Fruit fly (Drosophila melanogaster) whole organism, embryonic: ENCODE results near the gene Ser.
A peak's percentile ranks its signal among the peaks of the same experiment; 100 is the strongest.

Experiments
- Atf-2 ChIP-seq: fragments of 200-800 bp; sonication (Bioruptor generic); optimal IDR thresholded peaks from 2 replicates; lab custom pipeline; 2016; ENCODE audit warnings: missing biosample characterization, missing genetic modification characterization
- CG10267 ChIP-seq: fragments of 200-800 bp; sonication (Bioruptor generic); optimal IDR thresholded peaks from 2 replicates; lab custom pipeline; 2018; ENCODE audit warnings: missing biosample characterization, mild to moderate bottlenecking, missing genetic modification characterization, moderate library complexity
- CG10431 ChIP-seq: fragments of 200-800 bp; sonication (Bioruptor generic); optimal IDR thresholded peaks from 3 replicates; lab custom pipeline; 2018; ENCODE audit warnings: missing biosample characterization, mild to moderate bottlenecking, missing genetic modification characterization
- CG11093 ChIP-seq: fragments of 200-800 bp; sonication (Bioruptor generic); IDR thresholded peaks from 3 replicates; pipeline ENCODE4 v1.3.6; 2022; ENCODE audit warnings: missing biosample characterization, missing genetic modification characterization
- CG12071 ChIP-seq: fragments of 200-800 bp; sonication (Bioruptor generic); optimal IDR thresholded peaks from 3 replicates; lab custom pipeline; 2018; ENCODE audit warnings: missing biosample characterization, mild to moderate bottlenecking, missing genetic modification characterization
- CG13287 ChIP-seq: fragments of 200-800 bp; sonication (Bioruptor generic); IDR thresholded peaks from 2 replicates; pipeline ENCODE4 v1.3.6; 2022; ENCODE audit warnings: missing biosample characterization, missing genetic modification characterization; ENCODE audit not compliant: partially characterized antibody
- CG13775 ChIP-seq: fragments of 200-800 bp; sonication (Bioruptor generic); optimal IDR thresholded peaks from 3 replicates; lab custom pipeline; 2017; ENCODE audit warnings: missing biosample characterization, mild to moderate bottlenecking, missing genetic modification characterization
- CG16815 ChIP-seq: fragments of 200-800 bp; sonication (Bioruptor generic); optimal IDR thresholded peaks from 3 replicates; lab custom pipeline; 2017; ENCODE audit warnings: missing biosample characterization, mild to moderate bottlenecking, missing genetic modification characterization
- CG1792 ChIP-seq: fragments of 200-800 bp; sonication (Bioruptor generic); optimal IDR thresholded peaks from 2 replicates; lab custom pipeline; 2016; ENCODE audit warnings: missing biosample characterization, missing genetic modification characterization
- CG18476 ChIP-seq: fragments of 200-800 bp; sonication (Bioruptor generic); optimal IDR thresholded peaks from 2 replicates; lab custom pipeline; 2016; ENCODE audit warnings: missing biosample characterization, mild to moderate bottlenecking, missing genetic modification characterization
- CG18599 ChIP-seq: fragments of 200-800 bp; sonication (Bioruptor generic); optimal IDR thresholded peaks from 3 replicates; lab custom pipeline; 2017; ENCODE audit warnings: missing biosample characterization, missing genetic modification characterization, mild to moderate bottlenecking, moderate library complexity, missing genetic modification reagents
- CG2712 ChIP-seq: fragments of 200-800 bp; optimal IDR thresholded peaks from 3 replicates; lab custom pipeline; 2019; ENCODE audit warnings: missing biosample characterization, mild to moderate bottlenecking, missing genetic modification characterization, moderate library complexity
- CG30403 ChIP-seq: fragments of 200-800 bp; sonication (Bioruptor generic); optimal IDR thresholded peaks from 3 replicates; lab custom pipeline; 2016; ENCODE audit warnings: missing biosample characterization, missing genetic modification characterization
- CG30431 ChIP-seq: fragments of 200-800 bp; sonication (Bioruptor generic); optimal IDR thresholded peaks from 2 replicates; lab custom pipeline; 2017; ENCODE audit warnings: missing biosample characterization, missing genetic modification characterization
- CG31365 ChIP-seq: fragments of 200-800 bp; sonication (Bioruptor generic); optimal IDR thresholded peaks from 2 replicates; lab custom pipeline; 2018; ENCODE audit warnings: missing biosample characterization, mild to moderate bottlenecking, missing genetic modification characterization
- CG32772 ChIP-seq: fragments of 200-800 bp; sonication (Bioruptor generic); IDR thresholded peaks from 2 replicates; pipeline ENCODE4 v1.3.6; 2022; ENCODE audit warnings: missing biosample characterization, missing genetic modification characterization
- CG4617 ChIP-seq: fragments of 200-800 bp; sonication (Bioruptor generic); optimal IDR thresholded peaks from 3 replicates; lab custom pipeline; 2016; ENCODE audit warnings: missing biosample characterization, missing genetic modification characterization, borderline replicate concordance
- CG6272 ChIP-seq: fragments of 200-800 bp; sonication (Bioruptor generic); IDR thresholded peaks from 2 replicates; pipeline ENCODE4 v1.3.6; 2022; ENCODE audit warnings: missing biosample characterization, missing genetic modification characterization
- CG6683 ChIP-seq: fragments of 200-800 bp; sonication (Bioruptor generic); optimal IDR thresholded peaks from 2 replicates; lab custom pipeline; 2017; ENCODE audit warnings: missing biosample characterization, mild to moderate bottlenecking, missing genetic modification characterization, missing genetic modification reagents
- CG7928 ChIP-seq: fragments of 200-800 bp; sonication (Bioruptor generic); optimal IDR thresholded peaks from 2 replicates; lab custom pipeline; 2017; ENCODE audit warnings: missing biosample characterization, mild to moderate bottlenecking, missing genetic modification characterization
- CG7987 ChIP-seq: fragments of 200-800 bp; sonication (Bioruptor generic); optimal IDR thresholded peaks from 2 replicates; lab custom pipeline; 2018; ENCODE audit warnings: missing biosample characterization, mild to moderate bottlenecking, missing genetic modification characterization, moderate library complexity
- CG8089 ChIP-seq: fragments of 200-800 bp; sonication (Bioruptor generic); optimal IDR thresholded peaks from 3 replicates; lab custom pipeline; 2016; ENCODE audit warnings: missing biosample characterization, missing genetic modification characterization
- CG8290 ChIP-seq, 3 experiments: fragments of 200-800 bp; sonication (Bioruptor generic); optimal IDR thresholded peaks; 2 replicates each; lab custom pipeline; 2016 to 2019; ENCODE audit warnings: missing biosample characterization in 3 of 3, missing genetic modification characterization in 3 of 3, mild to moderate bottlenecking in 2 of 3, moderate library complexity in 1 of 3
- CG9609 ChIP-seq: fragments of 200-800 bp; sonication (Bioruptor generic); optimal IDR thresholded peaks from 3 replicates; lab custom pipeline; 2016; ENCODE audit warnings: missing biosample characterization, missing genetic modification characterization
- D ChIP-seq, 2 experiments: fragments of 200-800 bp in 1 of 2; fragments of >200 bp in 1 of 2; sonication (Bioruptor generic) in 1 of 2; optimal IDR thresholded peaks; 2 replicates in 1 of 2; 3 replicates in 1 of 2; lab custom pipeline; 2017; ENCODE audit warnings: mild to moderate bottlenecking in 1 of 2, missing biosample characterization in 1 of 2, missing genetic modification characterization in 1 of 2, missing genetic modification reagents in 1 of 2
- Dref ChIP-seq: fragments of 200-800 bp; sonication (Bioruptor generic); IDR thresholded peaks from 2 replicates; pipeline ENCODE4 v1.3.6; 2022; ENCODE audit warnings: missing biosample characterization, missing genetic modification characterization
- HmgD ChIP-seq: fragments of 200-800 bp; sonication (Bioruptor generic); optimal IDR thresholded peaks from 3 replicates; lab custom pipeline; 2016; ENCODE audit warnings: missing biosample characterization, missing genetic modification characterization
- Lhr ChIP-seq: fragments of 200-800 bp; sonication (Bioruptor generic); optimal IDR thresholded peaks from 3 replicates; lab custom pipeline; 2017; ENCODE audit warnings: mild to moderate bottlenecking, missing biosample characterization, missing genetic modification reagents, missing genetic modification characterization
- NC2α ChIP-seq: fragments of 200-800 bp; sonication (Bioruptor generic); optimal IDR thresholded peaks from 2 replicates; lab custom pipeline; 2016; ENCODE audit warnings: missing biosample characterization, missing genetic modification characterization
- Nf-YA ChIP-seq: fragments of 200-800 bp; sonication (Bioruptor generic); IDR thresholded peaks from 2 replicates; pipeline ENCODE4 v1.3.6; 2022; ENCODE audit warnings: missing biosample characterization, missing genetic modification characterization
- Pdp1 ChIP-seq, 2 experiments: fragments of 200-800 bp; sonication (Bioruptor generic); optimal IDR thresholded peaks; 3 replicates each; lab custom pipeline; 2016; ENCODE audit warnings: missing biosample characterization in 2 of 2, missing genetic modification characterization in 2 of 2, mild to moderate bottlenecking in 1 of 2, moderate library complexity in 1 of 2
- Scr ChIP-seq: fragments of 200-800 bp; sonication (Bioruptor generic); IDR thresholded peaks from 2 replicates; pipeline ENCODE4 v1.3.6; 2022; ENCODE audit warnings: missing biosample characterization, missing genetic modification characterization; ENCODE audit not compliant: partially characterized antibody
- Side ChIP-seq: fragments of 200-800 bp; sonication (Bioruptor generic); optimal IDR thresholded peaks from 2 replicates; lab custom pipeline; 2016; ENCODE audit warnings: missing biosample characterization, missing genetic modification characterization
- Sox102F ChIP-seq: fragments of 200-800 bp; sonication (Bioruptor generic); optimal IDR thresholded peaks from 2 replicates; lab custom pipeline; 2018; ENCODE audit warnings: missing biosample characterization, mild to moderate bottlenecking, missing genetic modification characterization, moderate library complexity
- Sry-δ ChIP-seq: fragments of 200-800 bp; sonication (Bioruptor generic); optimal IDR thresholded peaks from 2 replicates; lab custom pipeline; 2016; ENCODE audit warnings: missing biosample characterization, missing genetic modification characterization
- Trl ChIP-seq, 3 experiments: fragments of >200 bp in 2 of 3; fragments of 200-800 bp in 1 of 3; sonication (Bioruptor generic) in 1 of 3; optimal IDR thresholded peaks; 2 replicates in 1 of 3; 3 replicates in 2 of 3; lab custom pipeline; 2016 to 2017; ENCODE audit warnings: missing biosample characterization in 1 of 3, missing genetic modification characterization in 1 of 3
- cato ChIP-seq: fragments of 200-800 bp; sonication (Bioruptor generic); optimal IDR thresholded peaks from 2 replicates; lab custom pipeline; 2016; ENCODE audit warnings: missing biosample characterization, missing genetic modification characterization, borderline replicate concordance
- dimm ChIP-seq: fragments of 200-800 bp; sonication (Bioruptor generic); IDR thresholded peaks from 2 replicates; pipeline ENCODE4 v1.3.6; 2022; ENCODE audit warnings: missing biosample characterization, missing genetic modification characterization
- pfk ChIP-seq: fragments of 200-800 bp; sonication (Bioruptor generic); optimal IDR thresholded peaks from 2 replicates; lab custom pipeline; 2018; ENCODE audit warnings: missing biosample characterization, mild to moderate bottlenecking, missing genetic modification characterization, moderate library complexity
- scrt ChIP-seq: fragments of 200-800 bp; sonication (Bioruptor generic); optimal IDR thresholded peaks from 2 replicates; lab custom pipeline; 2018; ENCODE audit warnings: missing biosample characterization, mild to moderate bottlenecking, missing genetic modification characterization, moderate library complexity
- slp2 ChIP-seq: fragments of 200-800 bp; sonication (Bioruptor generic); optimal IDR thresholded peaks from 2 replicates; lab custom pipeline; 2016; ENCODE audit warnings: missing biosample characterization, missing genetic modification characterization
- sna ChIP-seq: fragments of 200-800 bp; sonication (Bioruptor generic); IDR thresholded peaks from 2 replicates; pipeline ENCODE4 v1.3.6; 2022; ENCODE audit warnings: missing biosample characterization, missing genetic modification characterization; ENCODE audit not compliant: partially characterized antibody
- sqz ChIP-seq: fragments of 200-800 bp; sonication (Bioruptor generic); optimal IDR thresholded peaks from 3 replicates; lab custom pipeline; 2018; ENCODE audit warnings: missing biosample characterization, mild to moderate bottlenecking, missing genetic modification characterization
- toy ChIP-seq: fragments of 200-800 bp; sonication (Bioruptor generic); IDR thresholded peaks from 2 replicates; pipeline ENCODE4 v1.3.6; 2022; ENCODE audit warnings: missing biosample characterization, missing genetic modification characterization
- wdn ChIP-seq: fragments of 200-800 bp; sonication (Bioruptor generic); IDR thresholded peaks from 2 replicates; pipeline ENCODE4 v1.3.6; 2022; ENCODE audit warnings: missing biosample characterization, missing genetic modification characterization
- wek ChIP-seq: fragments of 200-800 bp; sonication (Bioruptor generic); optimal IDR thresholded peaks from 3 replicates; lab custom pipeline; 2018; ENCODE audit warnings: missing biosample characterization, mild to moderate bottlenecking, missing genetic modification characterization, moderate library complexity

Gene Ser

DNA sequence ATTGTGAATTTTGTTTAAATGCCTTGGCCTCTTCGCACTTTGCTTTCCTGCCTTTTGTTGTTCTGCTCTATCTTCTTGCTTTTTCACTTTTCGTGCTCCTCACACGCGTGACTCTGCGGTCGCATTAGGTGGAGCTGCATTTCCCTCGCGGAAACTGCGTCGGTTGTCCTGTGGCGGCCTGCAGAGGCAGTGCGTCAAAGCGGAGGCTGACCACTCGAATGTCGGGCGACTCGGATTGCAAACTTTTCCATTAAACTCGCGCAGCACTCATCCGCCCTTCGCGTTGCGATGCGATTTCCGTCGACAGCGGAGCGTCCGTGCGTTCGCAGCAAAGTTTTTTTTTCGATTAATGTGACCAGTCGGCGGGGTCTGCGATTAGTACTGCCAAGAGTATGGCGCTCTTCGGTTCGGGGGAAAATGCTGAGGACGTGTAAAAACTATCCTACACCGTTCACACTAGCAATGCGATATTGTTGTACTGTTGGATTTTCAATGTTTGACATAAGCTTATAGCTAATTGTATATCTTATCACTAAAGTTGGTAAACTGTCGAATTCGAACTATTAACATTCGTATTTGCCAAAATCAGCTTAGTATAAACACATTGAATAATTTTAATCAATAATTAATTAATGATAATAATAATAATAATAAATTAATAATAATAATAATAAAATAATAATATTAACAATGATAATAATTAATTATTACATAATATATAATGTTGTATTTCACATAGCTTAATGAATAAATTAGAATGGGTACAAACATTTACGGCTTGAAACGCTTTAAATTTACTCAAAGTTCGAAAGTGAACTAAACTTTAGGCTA, 43.2 kb downstream of the Ser start, which contains the start of gene CG6051 (continued):
- TF ChIP-seq NC2α (GFP tag; lab: Kevin White, UChicago) = no peak
- peak; percentile 43 for TF ChIP-seq CG7987
- no peak for TF ChIP-seq wdn
- no peak for TF ChIP-seq dimm
- peak; percentile 21; the same call in 1 of the 3 replicates for TF ChIP-seq CG11093
- peak; percentile 55 for TF ChIP-seq CG12071 (GFP tag; lab: Kevin White, UChicago)
- TF ChIP-seq Scr (GFP tag; lab: Robert Waterston, UW) = no peak
- peak; percentile 58 for TF ChIP-seq CG10431 (GFP tag; lab: Kevin White, UChicago)
- TF ChIP-seq CG4617 (GFP tag; lab: Kevin White, UChicago) = peak; percentile 33
- TF ChIP-seq cato = peak; percentile 3
- TF ChIP-seq scrt (GFP tag; lab: Kevin White, UChicago) = peak; percentile 5
- TF ChIP-seq toy = no peak
- TF ChIP-seq CG18599 (GFP tag; lab: Kevin White, UChicago) = peak; percentile 68
- TF ChIP-seq Dref (GFP tag; lab: Robert Waterston, UW) = no peak
- TF ChIP-seq CG2712 (tag; lab: Kevin White, UChicago) = peak; percentile 73
- peak; percentile 81 for TF ChIP-seq D (optimal IDR thresholded peaks at IDR 0.05; lab: Kevin White, UChicago)
- TF ChIP-seq D (GFP tag; optimal IDR thresholded peaks at IDR 0.05; lab: Kevin White, UChicago) = no peak
- TF ChIP-seq CG30431 (GFP tag; lab: Kevin White, UChicago) = peak; percentile 31
- TF ChIP-seq Sry-δ (GFP tag; lab: Kevin White, UChicago) = peak; percentile 23
- TF ChIP-seq pfk (GFP tag; lab: Kevin White, UChicago) = peak; percentile 48
- TF ChIP-seq Sox102F = peak; percentile 57
- TF ChIP-seq CG6683 = no peak
- no peak for TF ChIP-seq Nf-YA (GFP tag; lab: Robert Waterston, UW)
- no peak for TF ChIP-seq Lhr (GFP tag; lab: Kevin White, UChicago)
- peak; percentile 18 for TF ChIP-seq CG18476
- peak; percentile 41 for TF ChIP-seq CG16815 (GFP tag; lab: Kevin White, UChicago)
- TF ChIP-seq CG9609 (GFP tag; lab: Kevin White, UChicago) = peak; percentile 66
- peak; percentile 25 to 26 for TF ChIP-seq Pdp1 (GFP tag; optimal IDR thresholded peaks at IDR 0.05; lab: Kevin White, UChicago)
- TF ChIP-seq CG10267 (tag; lab: Kevin White, UChicago) = peak; percentile 65
- TF ChIP-seq wek = peak; percentile 57
- TF ChIP-seq Side = peak; percentile 41
- peak; percentile 41 for TF ChIP-seq Atf-2
- peak; percentile 44; the same call in 1 of the 2 replicates for TF ChIP-seq CG6272
- TF ChIP-seq CG13775 (GFP tag; lab: Kevin White, UChicago) = peak; percentile 49
- no peak for TF ChIP-seq sna (GFP tag; lab: Robert Waterston, UW)
- TF ChIP-seq CG7928 (GFP tag; lab: Kevin White, UChicago) = peak; percentile 35
- TF ChIP-seq Trl (optimal IDR thresholded peaks at IDR 0.05; lab: Kevin White, UChicago) = no peak
- TF ChIP-seq Trl (GFP tag; optimal IDR thresholded peaks at IDR 0.05; lab: Kevin White, UChicago) = peak; percentile 42
- no peak for TF ChIP-seq CG8290 (GFP tag; optimal IDR thresholded peaks at IDR 0.05; lab: Kevin White, UChicago)
- peak in 1 of 2 experiments; percentile 89 for TF ChIP-seq CG8290 (tag; optimal IDR thresholded peaks at IDR 0.05; lab: Kevin White, UChicago)
- peak; percentile 13 for TF ChIP-seq slp2
- TF ChIP-seq CG30403 = peak; percentile 58
- peak; percentile 53 for TF ChIP-seq CG8089 (GFP tag; lab: Kevin White, UChicago)
- TF ChIP-seq sqz (GFP tag; lab: Kevin White, UChicago) = peak; percentile 95
- TF ChIP-seq HmgD (GFP tag; lab: Kevin White, UChicago) = peak; percentile 45
- peak; percentile 39 for TF ChIP-seq CG31365 (tag; lab: Kevin White, UChicago)
- TF ChIP-seq CG32772 (GFP tag; lab: Robert Waterston, UW) = no peak
- no peak for TF ChIP-seq CG13287
- TF ChIP-seq CG1792 (GFP tag; lab: Kevin White, UChicago) = no peak
